Worm (Caenorhabditis elegans): ENCODE results near the gene mbk-2.

Gene mbk-2

ce11 chrIV:12994376-12994775 is 14.6 kb upstream of the mbk-2 start, which contains the start of gene K10D11.4:
K10D11.4 (minus strand) TSS chrIV:12994476.
- TF ChIP-seq zip-8 (tag; optimal IDR thresholded peaks at IDR 0.05), result peak; percentile 48
- no peak for TF ChIP-seq flh-1 (GFP tag; optimal IDR thresholded peaks at IDR 0.05)
- no peak for TF ChIP-seq blmp-1 (tag; optimal IDR thresholded peaks at IDR 0.05)
- no peak for TF ChIP-seq bed-3 (GFP tag; optimal IDR thresholded peaks at IDR 0.05)
- TF ChIP-seq mls-2 (tag; optimal IDR thresholded peaks at IDR 0.05), result no peak
- no peak for TF ChIP-seq sem-2 (GFP tag; optimal IDR thresholded peaks at IDR 0.05)
- TF ChIP-seq ham-2 (GFP tag; optimal IDR thresholded peaks at IDR 0.05), result no peak

DNA sequence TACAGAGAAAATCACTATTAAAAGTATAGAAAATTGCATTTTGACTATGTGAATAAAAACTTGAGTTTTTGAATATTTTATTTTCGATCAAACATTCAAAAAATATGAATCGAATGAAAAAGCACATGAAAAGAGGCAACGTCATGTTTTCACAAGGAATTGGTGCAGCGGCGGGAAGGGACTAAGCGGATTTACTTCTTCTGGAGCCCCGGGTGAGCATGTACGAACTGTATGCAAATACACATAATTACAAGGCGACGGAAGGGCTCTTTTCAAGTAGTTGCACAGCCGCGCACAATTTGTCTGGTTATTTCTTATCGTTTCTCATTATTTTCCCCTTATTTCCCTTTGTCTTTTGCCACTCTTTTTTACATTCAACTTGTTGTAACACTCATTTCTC is 13.1 kb upstream of the mbk-2 start, which contains the start of gene K10D11.7:
K10D11.7 (minus strand) TSS at position 101 of the 400 bp plus-strand sequence.
- TF ChIP-seq nhr-237 (tag; optimal IDR thresholded peaks at IDR 0.05), result no peak
- TF ChIP-seq lin-32 (GFP tag; optimal IDR thresholded peaks at IDR 0.05), result no peak
- no peak for TF ChIP-seq pha-4 (tag; optimal IDR thresholded peaks at IDR 0.05)
- no peak for TF ChIP-seq lin-13 (tag; optimal IDR thresholded peaks at IDR 0.05)
- no peak for TF ChIP-seq nhr-12 (tag; optimal IDR thresholded peaks at IDR 0.05)
- TF ChIP-seq lsy-2 (tag; optimal IDR thresholded peaks at IDR 0.05), result no peak
- TF ChIP-seq mab-5 (tag; optimal IDR thresholded peaks at IDR 0.05), result no peak

ce11 chrIV:12997560-12997959 is 11.4 kb upstream of the mbk-2 start:
- no peak for TF ChIP-seq zip-8 (tag; optimal IDR thresholded peaks at IDR 0.05)
- TF ChIP-seq mep-1 (tag; optimal IDR thresholded peaks at IDR 0.05), result no peak
- TF ChIP-seq lin-13 (tag; optimal IDR thresholded peaks at IDR 0.05), result no peak
- no peak for TF ChIP-seq hlh-1 (tag; optimal IDR thresholded peaks at IDR 0.05)
- TF ChIP-seq unc-120 (tag; optimal IDR thresholded peaks at IDR 0.05; ENCODE audit: poor library complexity, severe bottlenecking), result no peak
- no peak for TF ChIP-seq nhr-2 (tag; optimal IDR thresholded peaks at IDR 0.05)
- no peak for TF ChIP-seq cnd-1 (tag; optimal IDR thresholded peaks at IDR 0.05)
- TF ChIP-seq pha-4 (tag; optimal IDR thresholded peaks at IDR 0.05), result no peak
- no peak for TF ChIP-seq ceh-39 (tag; optimal IDR thresholded peaks at IDR 0.05)
- no peak for TF ChIP-seq elt-1 (tag; optimal IDR thresholded peaks at IDR 0.05; ENCODE audit: borderline replicate concordance, insufficient read depth)
- no peak for TF ChIP-seq ham-2 (GFP tag; optimal IDR thresholded peaks at IDR 0.05)

DNA sequence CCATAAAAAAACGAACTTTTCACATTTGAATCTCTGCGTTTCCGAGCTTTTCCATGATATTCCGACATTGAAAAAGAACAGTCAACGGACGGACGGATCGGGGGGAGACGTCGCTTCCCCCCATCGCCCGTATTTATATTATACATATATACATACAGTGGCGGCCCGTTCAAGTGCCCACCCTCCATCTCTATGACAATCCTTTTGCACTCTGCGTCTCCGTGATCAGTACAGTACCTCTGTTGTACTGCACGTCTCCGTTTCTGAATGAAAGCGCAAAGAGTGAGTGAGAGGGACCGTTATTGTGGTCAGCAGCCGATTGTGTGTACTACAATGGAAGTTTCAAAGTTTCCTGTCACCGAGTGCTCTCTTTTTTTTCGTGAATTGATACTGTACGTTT is 9.9 kb upstream of the mbk-2 start:
- TF ChIP-seq nhr-237 (tag; optimal IDR thresholded peaks at IDR 0.05) (no peak), snpc-4 (tag; optimal IDR thresholded peaks at IDR 0.05) (no peak), pha-4 (tag; optimal IDR thresholded peaks at IDR 0.05) (peak; percentile 53), ham-2 (GFP tag; optimal IDR thresholded peaks at IDR 0.05) (peak; percentile 76), M03D4.4 (tag; optimal IDR thresholded peaks at IDR 0.05) (no peak), sem-2 (GFP tag; optimal IDR thresholded peaks at IDR 0.05) (no peak), ceh-39 (tag; optimal IDR thresholded peaks at IDR 0.05) (no peak), unc-39 (tag; optimal IDR thresholded peaks at IDR 0.05) (no peak), sptf-1 (tag; optimal IDR thresholded peaks at IDR 0.05) (peak; percentile 23), nhr-2 (tag; optimal IDR thresholded peaks at IDR 0.05) (peak; percentile 68)

- TF ChIP-seq tbx-8 (GFP tag; optimal IDR thresholded peaks at IDR 0.05) (no peak), cnd-1 (tag; optimal IDR thresholded peaks at IDR 0.05) (no peak), ceh-39 (tag; optimal IDR thresholded peaks at IDR 0.05) (no peak), M03D4.4 (tag; optimal IDR thresholded peaks at IDR 0.05) (no peak), nhr-12 (tag; optimal IDR thresholded peaks at IDR 0.05) (no peak)
Measured at ce11 chrIV:13009507-13009906, 549 bp downstream of the mbk-2 start.

DNA sequence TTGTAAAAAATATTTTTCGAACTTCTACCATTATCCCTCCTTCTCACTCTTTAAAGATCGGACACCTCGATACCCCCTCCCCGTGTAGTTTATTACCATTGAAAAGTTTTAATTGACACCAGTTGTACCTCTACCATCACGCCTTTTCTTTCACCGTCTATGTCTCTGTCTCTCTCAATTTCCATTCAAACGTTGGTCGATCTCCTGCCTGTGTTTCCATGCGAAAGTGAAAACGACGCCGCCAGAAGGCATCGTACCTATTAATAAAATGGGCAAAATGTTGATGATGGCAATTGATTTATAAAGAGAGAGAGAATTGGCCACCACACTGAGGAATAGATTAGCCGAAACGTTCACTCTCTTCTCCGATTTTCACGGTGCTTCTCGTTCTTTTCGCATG is 4.3 kb downstream of the mbk-2 start:
- TF ChIP-seq ces-1 (GFP tag; optimal IDR thresholded peaks at IDR 0.05) (no peak), ham-2 (GFP tag; optimal IDR thresholded peaks at IDR 0.05) (peak; percentile 35), blmp-1 (tag; optimal IDR thresholded peaks at IDR 0.05) (peak; percentile 77)

DNA sequence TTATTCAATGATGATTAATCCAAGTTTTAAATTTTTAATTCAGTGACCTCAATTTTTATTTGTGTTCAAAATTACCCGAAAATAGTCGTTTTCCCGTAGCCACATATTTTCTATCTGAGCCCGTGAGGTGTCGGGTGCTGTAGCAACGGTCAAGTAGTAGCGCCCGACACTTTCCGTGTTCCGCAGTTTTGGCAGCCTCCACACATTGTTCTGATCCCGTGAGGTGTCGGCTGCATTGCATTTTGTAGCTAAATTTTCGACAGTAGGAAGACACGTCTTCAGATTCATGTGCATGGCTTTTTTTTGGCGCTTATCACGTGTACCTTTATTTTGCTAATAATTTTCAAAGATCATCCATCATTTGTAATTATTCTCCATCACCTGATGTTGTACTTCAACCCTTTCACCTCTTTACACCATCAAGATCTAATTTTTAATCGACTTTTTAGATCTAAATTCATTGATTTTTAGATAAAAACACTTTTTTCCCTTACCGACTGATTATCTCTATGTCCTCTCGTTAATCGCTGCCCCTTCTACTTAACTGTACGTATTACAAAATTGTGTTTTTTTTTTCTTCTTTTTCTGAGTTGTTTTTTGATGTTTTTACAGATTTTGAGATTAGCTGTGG is 4.9 kb downstream of the mbk-2 start:
- TF ChIP-seq nhr-2 (tag; optimal IDR thresholded peaks at IDR 0.05), result no peak
- no peak for TF ChIP-seq ceh-39 (tag; optimal IDR thresholded peaks at IDR 0.05)
- no peak for TF ChIP-seq bed-3 (GFP tag; optimal IDR thresholded peaks at IDR 0.05)
- TF ChIP-seq flh-1 (GFP tag; optimal IDR thresholded peaks at IDR 0.05), result no peak
- no peak for TF ChIP-seq unc-62 (GFP tag; optimal IDR thresholded peaks at IDR 0.05)
- no peak for TF ChIP-seq nhr-237 (tag; optimal IDR thresholded peaks at IDR 0.05)
- peak; percentile 46 for TF ChIP-seq elt-1 (tag; optimal IDR thresholded peaks at IDR 0.05; ENCODE audit: borderline replicate concordance, insufficient read depth)
- no peak for TF ChIP-seq M03D4.4 (tag; optimal IDR thresholded peaks at IDR 0.05)
